Fruit fly (Drosophila melanogaster) whole organism, embryonic: ENCODE data around the gene CG13024.

Experiments
- Atf-2 ChIP-seq: fragments of 200-800 bp; sonication (Bioruptor generic); optimal IDR thresholded peaks from 2 replicates; lab custom pipeline; 2016; ENCODE audit warnings: missing biosample characterization, missing genetic modification characterization
- BtbVII ChIP-seq: fragments of 200-800 bp; sonication (Bioruptor generic); optimal IDR thresholded peaks from 3 replicates; lab custom pipeline; 2017; ENCODE audit warnings: missing biosample characterization, mild to moderate bottlenecking, missing genetic modification characterization
- CG10274 ChIP-seq: fragments of 200-800 bp; sonication (Bioruptor generic); optimal IDR thresholded peaks from 3 replicates; lab custom pipeline; 2017; ENCODE audit warnings: missing biosample characterization, mild to moderate bottlenecking, missing genetic modification characterization
- CG10321 ChIP-seq: fragments of 200-800 bp; sonication (Bioruptor generic); IDR thresholded peaks from 2 replicates; pipeline ENCODE4 v1.3.6; 2022; ENCODE audit warnings: missing biosample characterization, missing genetic modification characterization
- CG11093 ChIP-seq: fragments of 200-800 bp; sonication (Bioruptor generic); IDR thresholded peaks from 3 replicates; pipeline ENCODE4 v1.3.6; 2022; ENCODE audit warnings: missing biosample characterization, missing genetic modification characterization
- CG1233 ChIP-seq: fragments of 200-800 bp; sonication (Bioruptor generic); optimal IDR thresholded peaks from 4 replicates; lab custom pipeline; 2018; ENCODE audit warnings: missing biosample characterization, mild to moderate bottlenecking, missing genetic modification characterization
- CG12942 ChIP-seq: fragments of 200-800 bp; sonication (Bioruptor generic); optimal IDR thresholded peaks from 3 replicates; lab custom pipeline; 2016; ENCODE audit warnings: missing biosample characterization, missing genetic modification characterization
- CG13296 ChIP-seq: fragments of 200-800 bp; sonication (Bioruptor generic); optimal IDR thresholded peaks from 3 replicates; lab custom pipeline; 2018; ENCODE audit warnings: missing biosample characterization, mild to moderate bottlenecking, missing genetic modification characterization
- CG14014 ChIP-seq: fragments of 200-800 bp; sonication (Bioruptor generic); IDR thresholded peaks from 2 replicates; pipeline ENCODE4 v1.3.6; 2022; ENCODE audit warnings: missing biosample characterization, missing genetic modification characterization
- CG14710 ChIP-seq: fragments of 200-800 bp; sonication (Bioruptor generic); optimal IDR thresholded peaks from 3 replicates; lab custom pipeline; 2019; ENCODE audit warnings: missing biosample characterization, mild to moderate bottlenecking, missing genetic modification characterization, moderate library complexity
- CG15269 ChIP-seq: fragments of 200-800 bp; sonication (Bioruptor generic); optimal IDR thresholded peaks from 2 replicates; lab custom pipeline; 2018; ENCODE audit warnings: missing biosample characterization, mild to moderate bottlenecking, missing genetic modification characterization, moderate library complexity
- CG1602 ChIP-seq: fragments of 200-800 bp; sonication (Bioruptor generic); optimal IDR thresholded peaks from 3 replicates; lab custom pipeline; 2016; ENCODE audit warnings: missing biosample characterization, missing genetic modification characterization
- CG18764 ChIP-seq: fragments of 200-800 bp; sonication (Bioruptor generic); optimal IDR thresholded peaks from 3 replicates; lab custom pipeline; 2016; ENCODE audit warnings: missing biosample characterization, missing genetic modification characterization
- CG2202 ChIP-seq: fragments of 200-800 bp; sonication (Bioruptor generic); optimal IDR thresholded peaks from 2 replicates; lab custom pipeline; 2018; ENCODE audit warnings: missing biosample characterization, mild to moderate bottlenecking, missing genetic modification characterization
- CG3065 ChIP-seq: fragments of 200-800 bp; sonication (Bioruptor generic); optimal IDR thresholded peaks from 2 replicates; lab custom pipeline; 2016; ENCODE audit warnings: missing biosample characterization, missing genetic modification characterization
- CG34224 ChIP-seq: fragments of 200-800 bp; sonication (Bioruptor generic); IDR thresholded peaks from 3 replicates; pipeline ENCODE4 v1.3.6; 2022; ENCODE audit warnings: missing biosample characterization, missing genetic modification characterization; ENCODE audit not compliant: partially characterized antibody
- CG6854 ChIP-seq: fragments of 200-800 bp; sonication (Bioruptor generic); optimal IDR thresholded peaks from 3 replicates; lab custom pipeline; 2017; ENCODE audit warnings: missing biosample characterization, mild to moderate bottlenecking, missing genetic modification characterization
- CG7556 ChIP-seq: fragments of 200-800 bp; sonication (Bioruptor generic); optimal IDR thresholded peaks from 2 replicates; lab custom pipeline; 2017; ENCODE audit warnings: missing biosample characterization, mild to moderate bottlenecking, missing genetic modification characterization
- CG8290 ChIP-seq, 3 experiments: fragments of 200-800 bp; sonication (Bioruptor generic); optimal IDR thresholded peaks; 2 replicates each; lab custom pipeline; 2016 to 2019; ENCODE audit warnings: missing biosample characterization in 3 of 3, missing genetic modification characterization in 3 of 3, mild to moderate bottlenecking in 2 of 3, moderate library complexity in 1 of 3
- CHES-1-like ChIP-seq: fragments of 200-800 bp; sonication (Bioruptor generic); optimal IDR thresholded peaks from 2 replicates; lab custom pipeline; 2016; ENCODE audit warnings: missing biosample characterization, missing genetic modification characterization
- D19A ChIP-seq: fragments of 200-800 bp; optimal IDR thresholded peaks from 3 replicates; lab custom pipeline; 2019; ENCODE audit warnings: missing biosample characterization, mild to moderate bottlenecking, missing genetic modification characterization, moderate library complexity
- Dfd ChIP-seq, 2 experiments: fragments of >200 bp; optimal IDR thresholded peaks; 2 replicates each; lab custom pipeline; 2017; ENCODE audit warnings: missing biosample characterization in 2 of 2, missing genetic modification characterization in 2 of 2
- Dp ChIP-seq: fragments of 200-800 bp; sonication (Bioruptor generic); optimal IDR thresholded peaks from 2 replicates; lab custom pipeline; 2018; ENCODE audit warnings: missing biosample characterization, mild to moderate bottlenecking, missing genetic modification characterization, moderate library complexity
- GATAe ChIP-seq: fragments of 200-800 bp; sonication (Bioruptor generic); conservative IDR thresholded peaks from 2 replicates; pipeline ENCODE4 v1.3.6; 2022; ENCODE audit warnings: missing biosample characterization, missing genetic modification characterization
- HmgZ ChIP-seq: fragments of 200-800 bp; sonication (Bioruptor generic); optimal IDR thresholded peaks from 2 replicates; lab custom pipeline; 2018; ENCODE audit warnings: missing biosample characterization, mild to moderate bottlenecking, missing genetic modification characterization
- Max ChIP-seq: fragments of 200-800 bp; sonication (Bioruptor generic); optimal IDR thresholded peaks from 2 replicates; lab custom pipeline; 2016; ENCODE audit warnings: missing biosample characterization, mild to moderate bottlenecking, missing genetic modification characterization
- NC2β ChIP-seq: fragments of 200-800 bp; sonication (Bioruptor generic); optimal IDR thresholded peaks from 2 replicates; lab custom pipeline; 2016; ENCODE audit warnings: missing biosample characterization, missing genetic modification characterization
- Oli ChIP-seq: fragments of 200-800 bp; sonication (Bioruptor generic); optimal IDR thresholded peaks from 2 replicates; lab custom pipeline; 2018; ENCODE audit warnings: missing biosample characterization, mild to moderate bottlenecking, missing genetic modification characterization, moderate library complexity
- Ptx1 ChIP-seq: fragments of 200-800 bp; sonication (Bioruptor generic); IDR thresholded peaks from 2 replicates; pipeline ENCODE4 v1.3.6; 2022; ENCODE audit warnings: missing biosample characterization, missing genetic modification characterization
- Rfx ChIP-seq: fragments of 200-800 bp; sonication (Bioruptor generic); IDR thresholded peaks from 2 replicates; pipeline ENCODE4 v1.3.6; 2022; ENCODE audit warnings: missing biosample characterization, missing genetic modification characterization
- Scr ChIP-seq: fragments of 200-800 bp; sonication (Bioruptor generic); IDR thresholded peaks from 2 replicates; pipeline ENCODE4 v1.3.6; 2022; ENCODE audit warnings: missing biosample characterization, missing genetic modification characterization; ENCODE audit not compliant: partially characterized antibody
- Spps ChIP-seq: fragments of 200-800 bp; sonication (Bioruptor generic); optimal IDR thresholded peaks from 2 replicates; lab custom pipeline; 2018; ENCODE audit warnings: missing biosample characterization, mild to moderate bottlenecking, missing genetic modification characterization
- Xrp1 ChIP-seq: fragments of 200-800 bp; sonication (Bioruptor generic); IDR thresholded peaks from 2 replicates; pipeline ENCODE4 v1.3.6; 2022; ENCODE audit warnings: missing biosample characterization, missing genetic modification characterization
- bigmax ChIP-seq: fragments of 200-800 bp; sonication (Bioruptor generic); optimal IDR thresholded peaks from 2 replicates; lab custom pipeline; 2018; ENCODE audit warnings: missing biosample characterization, mild to moderate bottlenecking, missing genetic modification characterization
- cas ChIP-seq: fragments of 200-800 bp; sonication (Bioruptor generic); IDR thresholded peaks from 2 replicates; pipeline ENCODE4 v1.3.6; 2022; ENCODE audit warnings: missing biosample characterization, missing genetic modification characterization
- croc ChIP-seq: fragments of 200-800 bp; sonication (Bioruptor generic); conservative IDR thresholded peaks from 3 replicates; pipeline ENCODE4 v1.3.6; 2022; ENCODE audit warnings: missing biosample characterization, missing genetic modification characterization
- crp ChIP-seq, 2 experiments: fragments of 200-800 bp; sonication (Bioruptor generic); optimal IDR thresholded peaks; 2 replicates in 1 of 2; 3 replicates in 1 of 2; lab custom pipeline; 2017; ENCODE audit warnings: missing biosample characterization in 2 of 2, missing genetic modification characterization in 2 of 2, mild to moderate bottlenecking in 1 of 2, moderate library complexity in 1 of 2
- da ChIP-seq: fragments of 200-800 bp; sonication (Bioruptor generic); optimal IDR thresholded peaks from 2 replicates; lab custom pipeline; 2016; ENCODE audit warnings: missing biosample characterization, missing genetic modification characterization
- esg ChIP-seq: fragments of 200-800 bp; sonication (Bioruptor generic); conservative IDR thresholded peaks from 2 replicates; pipeline ENCODE4 v1.3.6; 2022; ENCODE audit warnings: missing biosample characterization, missing genetic modification characterization
- gce ChIP-seq: fragments of 200-800 bp; sonication (Bioruptor generic); IDR thresholded peaks from 3 replicates; pipeline ENCODE4 v1.3.6; 2022; ENCODE audit warnings: missing biosample characterization, missing genetic modification characterization
- gcm ChIP-seq: fragments of 200-800 bp; sonication (Bioruptor generic); optimal IDR thresholded peaks from 2 replicates; lab custom pipeline; 2019; ENCODE audit warnings: missing biosample characterization, mild to moderate bottlenecking, missing genetic modification characterization, moderate library complexity
- nerfin-2 ChIP-seq: fragments of 200-800 bp; sonication (Bioruptor generic); IDR thresholded peaks from 2 replicates; pipeline ENCODE4 v1.3.6; 2022; ENCODE audit warnings: missing biosample characterization, missing genetic modification characterization; ENCODE audit not compliant: partially characterized antibody
- odd ChIP-seq: fragments of 200-800 bp; sonication (Bioruptor generic); optimal IDR thresholded peaks from 2 replicates; lab custom pipeline; 2017; ENCODE audit warnings: missing biosample characterization, mild to moderate bottlenecking, missing genetic modification characterization
- pros ChIP-seq: fragments of 200-800 bp; sonication (Bioruptor generic); optimal IDR thresholded peaks from 3 replicates; lab custom pipeline; 2019; ENCODE audit warnings: missing biosample characterization, mild to moderate bottlenecking, missing genetic modification characterization, moderate library complexity
- ro ChIP-seq: fragments of 200-800 bp; sonication (Bioruptor generic); IDR thresholded peaks from 2 replicates; pipeline ENCODE4 v1.3.6; 2022; ENCODE audit warnings: missing biosample characterization, missing genetic modification characterization
- scrt ChIP-seq: fragments of 200-800 bp; sonication (Bioruptor generic); optimal IDR thresholded peaks from 2 replicates; lab custom pipeline; 2018; ENCODE audit warnings: missing biosample characterization, mild to moderate bottlenecking, missing genetic modification characterization, moderate library complexity
- slp2 ChIP-seq: fragments of 200-800 bp; sonication (Bioruptor generic); optimal IDR thresholded peaks from 2 replicates; lab custom pipeline; 2016; ENCODE audit warnings: missing biosample characterization, missing genetic modification characterization
- tgo ChIP-seq: fragments of 200-800 bp; sonication (Bioruptor generic); IDR thresholded peaks from 3 replicates; pipeline ENCODE4 v1.3.6; 2022; ENCODE audit warnings: missing biosample characterization, missing genetic modification characterization

The CG13024 gene

DNA sequence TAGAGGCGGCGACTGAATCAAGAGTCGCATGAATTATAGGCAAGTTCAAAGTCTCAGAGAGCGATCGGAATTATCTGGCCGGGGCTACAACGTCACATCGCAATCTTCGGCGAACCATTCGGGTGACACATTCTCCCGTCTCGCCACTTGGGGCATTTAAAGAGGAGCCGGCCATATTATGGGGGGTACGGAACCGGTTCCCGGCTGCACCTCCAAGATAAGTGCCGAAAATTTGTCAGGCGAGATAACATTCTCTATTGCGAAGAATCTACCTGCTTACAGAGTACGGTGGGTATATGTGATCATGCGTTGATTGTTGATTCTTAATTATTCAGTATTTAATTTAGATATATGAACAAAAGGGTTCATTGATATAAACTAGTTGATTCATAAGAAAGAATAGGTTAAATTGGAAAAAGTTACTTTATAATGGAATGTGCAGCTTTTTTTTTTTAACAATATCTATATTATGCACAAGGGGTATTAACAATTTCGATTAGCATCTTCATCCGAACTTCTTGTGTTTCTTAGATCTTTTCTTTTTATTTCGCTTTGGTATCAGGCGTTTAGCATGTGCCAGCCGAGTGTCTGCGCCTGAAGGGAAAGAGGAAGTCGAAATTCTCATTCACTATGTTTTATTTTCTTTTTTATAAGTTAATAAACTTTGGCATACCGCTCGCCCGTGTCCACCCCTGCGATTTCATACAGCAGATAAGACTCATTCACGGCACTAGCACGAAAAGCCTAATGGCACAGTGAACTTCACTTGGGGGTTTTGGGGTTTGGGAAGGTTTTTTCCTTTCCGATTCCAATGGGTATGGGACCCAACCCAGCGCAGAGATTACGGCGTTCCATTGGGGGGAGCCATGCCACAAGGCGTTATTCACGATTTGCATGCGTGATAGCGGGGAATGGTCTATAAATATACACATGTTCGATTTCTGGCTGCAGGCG, 27.1 kb downstream of the CG13024 start (continued):
- TF ChIP-seq CG6854 (GFP tag; lab: Kevin White, UChicago) (no peak), CG14014 (GFP tag; lab: Robert Waterston, UW) (0 out of 2 replicates have a peak, but pooled peaks have one; percentile 42), nerfin-2 (GFP tag; lab: Robert Waterston, UW) (no peak), Rfx (GFP tag; lab: Robert Waterston, UW) (peak; percentile 32; the same call in 1 of the 2 replicates), D19A (tag; lab: Kevin White, UChicago) (peak; percentile 42), crp (GFP tag; optimal IDR thresholded peaks at IDR 0.05; lab: Kevin White, UChicago) (no peak), Dfd (GFP tag; optimal IDR thresholded peaks at IDR 0.05; lab: Kevin White, UChicago) (no peak), esg (no peak), CG8290 (GFP tag; optimal IDR thresholded peaks at IDR 0.05; lab: Kevin White, UChicago) (no peak), CG8290 (tag; optimal IDR thresholded peaks at IDR 0.05; lab: Kevin White, UChicago) (peak in 1 of 2 experiments; percentile 27), bigmax (GFP tag; lab: Kevin White, UChicago) (no peak), Ptx1 (GFP tag; lab: Robert Waterston, UW) (peak; percentile 53), slp2 (no peak), gcm (GFP tag; lab: Kevin White, UChicago) (no peak), ro (GFP tag; lab: Robert Waterston, UW) (no peak), CHES-1-like (GFP tag; lab: Kevin White, UChicago) (peak; percentile 29), tgo (GFP tag; lab: Robert Waterston, UW) (no peak), NC2β (no peak), scrt (GFP tag; lab: Kevin White, UChicago) (no peak), CG7556 (peak; percentile 61), CG13296 (GFP tag; lab: Kevin White, UChicago) (no peak), Oli (peak; percentile 70), CG10321 (GFP tag; lab: Robert Waterston, UW) (no peak), CG14710 (tag; lab: Kevin White, UChicago) (peak; percentile 67), CG18764 (GFP tag; lab: Kevin White, UChicago) (peak; percentile 1), croc (GFP tag; lab: Robert Waterston, UW) (peak; percentile 31; the same call in 1 of the 3 replicates), cas (no peak), Max (GFP tag; lab: Kevin White, UChicago) (peak; percentile 56), CG2202 (tag; lab: Kevin White, UChicago) (no peak), CG1602 (peak; percentile 56), Spps (tag; lab: Kevin White, UChicago) (peak; percentile 37), CG11093 (GFP tag; lab: Robert Waterston, UW) (no peak), Atf-2 (GFP tag; lab: Kevin White, UChicago) (peak; percentile 20), Xrp1 (GFP tag; lab: Robert Waterston, UW) (peak; percentile 84), Dp (GFP tag; lab: Kevin White, UChicago) (no peak), gce (no peak), GATAe (GFP tag; lab: Robert Waterston, UW) (no peak), da (GFP tag; lab: Kevin White, UChicago) (no peak), CG15269 (tag; lab: Kevin White, UChicago) (peak; percentile 25), CG1233 (GFP tag; lab: Kevin White, UChicago) (no peak), CG3065 (GFP tag; lab: Kevin White, UChicago) (no peak), BtbVII (peak; percentile 53), HmgZ (tag; lab: Kevin White, UChicago) (no peak), CG34224 (GFP tag; lab: Robert Waterston, UW) (no peak), CG12942 (GFP tag; lab: Kevin White, UChicago) (no peak), Scr (GFP tag; lab: Robert Waterston, UW) (no peak), pros (peak; percentile 11), odd (GFP tag; lab: Kevin White, UChicago) (no peak), CG10274 (GFP tag; lab: Kevin White, UChicago) (no peak)
